Worm (Caenorhabditis elegans): Measurements from ENCODE around the gene arrd-1.
A peak's percentile ranks its signal among the peaks of the same experiment; 100 is the strongest.

Gene arrd-1

DNA sequence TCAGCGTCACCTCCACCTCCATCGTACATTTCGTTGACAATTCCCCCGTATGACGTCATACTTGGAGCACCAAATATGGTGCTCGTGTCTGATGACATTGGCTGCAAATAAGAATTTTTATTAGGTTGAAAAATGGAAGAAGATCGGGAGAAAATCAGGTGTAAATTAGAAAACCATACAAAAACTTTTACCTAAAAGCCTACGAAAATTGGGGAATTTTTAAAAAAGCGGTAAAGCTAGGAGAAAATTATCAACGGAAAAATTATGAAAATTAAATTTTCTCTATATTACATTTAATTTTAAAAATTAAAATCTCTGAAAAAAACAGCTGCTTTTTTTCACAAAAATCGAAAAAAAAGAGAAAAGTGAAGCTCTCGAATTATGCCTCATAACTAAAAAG lies 2.9 kb upstream of the arrd-1 start, which contains the start of gene T04B8.5:
T04B8.5 (minus strand) TSS at position 101 of the 400 bp plus-strand sequence.
- TF ChIP-seq lin-13 (tag; optimal IDR thresholded peaks at IDR 0.05) (no peak), zip-8 (tag; optimal IDR thresholded peaks at IDR 0.05) (peak; percentile 86), hlh-1 (tag; optimal IDR thresholded peaks at IDR 0.05) (no peak)

DNA sequence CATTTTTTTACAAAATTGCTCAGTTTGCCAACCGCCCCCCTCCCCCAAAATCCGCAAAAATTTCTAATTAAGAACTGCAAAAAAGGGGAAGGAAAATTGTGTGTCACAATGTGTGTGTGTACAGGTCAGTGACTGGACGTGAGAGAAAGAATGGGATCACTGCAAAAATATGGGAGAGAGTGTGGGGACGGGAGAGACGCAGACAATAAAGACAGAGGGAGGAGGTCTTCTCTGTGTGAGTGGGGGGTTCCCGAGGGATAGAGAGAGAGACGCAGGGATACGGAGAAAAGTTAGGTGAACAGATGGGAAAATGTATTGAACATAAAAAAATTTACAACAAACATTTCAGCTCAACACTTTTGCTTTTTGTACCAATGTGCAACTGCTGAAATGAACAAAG lies 1.4 kb upstream of the arrd-1 start:
- no peak for TF ChIP-seq blmp-1 (tag; optimal IDR thresholded peaks at IDR 0.05)
- TF ChIP-seq ztf-11 (tag; optimal IDR thresholded peaks at IDR 0.05), result no peak
- no peak for TF ChIP-seq lin-32 (GFP tag; optimal IDR thresholded peaks at IDR 0.05)
- no peak for TF ChIP-seq flh-1 (GFP tag; optimal IDR thresholded peaks at IDR 0.05)
- no peak for TF ChIP-seq elt-3 (tag; optimal IDR thresholded peaks at IDR 0.05)
- TF ChIP-seq mep-1 (tag; optimal IDR thresholded peaks at IDR 0.05), result peak; percentile 53
- TF ChIP-seq elt-1 (tag; optimal IDR thresholded peaks at IDR 0.05; ENCODE audit: borderline replicate concordance, insufficient read depth), result no peak
- TF ChIP-seq nhr-237 (tag; optimal IDR thresholded peaks at IDR 0.05), result no peak
- no peak for TF ChIP-seq bed-3 (GFP tag; optimal IDR thresholded peaks at IDR 0.05)
- no peak for TF ChIP-seq ceh-83 (GFP tag; optimal IDR thresholded peaks at IDR 0.05)
- TF ChIP-seq mab-5 (tag; optimal IDR thresholded peaks at IDR 0.05), result no peak
- no peak for TF ChIP-seq unc-39 (tag; optimal IDR thresholded peaks at IDR 0.05)
- peak; percentile 6 for TF ChIP-seq lin-13 (tag; optimal IDR thresholded peaks at IDR 0.05)
- TF ChIP-seq tbx-8 (GFP tag; optimal IDR thresholded peaks at IDR 0.05), result no peak
- no peak for TF ChIP-seq snpc-4 (tag; optimal IDR thresholded peaks at IDR 0.05)
- TF ChIP-seq nhr-28 (tag; optimal IDR thresholded peaks at IDR 0.05), result no peak
- TF ChIP-seq ham-2 (GFP tag; optimal IDR thresholded peaks at IDR 0.05), result no peak
- TF ChIP-seq unc-120 (tag; optimal IDR thresholded peaks at IDR 0.05; ENCODE audit: poor library complexity, severe bottlenecking), result no peak
- TF ChIP-seq nhr-2 (tag; optimal IDR thresholded peaks at IDR 0.05), result peak; percentile 90
- no peak for TF ChIP-seq lsy-2 (tag; optimal IDR thresholded peaks at IDR 0.05)
- no peak for TF ChIP-seq drap-1 (GFP tag; optimal IDR thresholded peaks at IDR 0.05)
- TF ChIP-seq pha-4 (tag; optimal IDR thresholded peaks at IDR 0.05), result no peak
- no peak for TF ChIP-seq nhr-12 (tag; optimal IDR thresholded peaks at IDR 0.05)
- no peak for TF ChIP-seq nhr-76 (tag; optimal IDR thresholded peaks at IDR 0.05)
- TF ChIP-seq ceh-43 (GFP tag; optimal IDR thresholded peaks at IDR 0.05), result no peak
- TF ChIP-seq hlh-1 (tag; optimal IDR thresholded peaks at IDR 0.05), result no peak
- TF ChIP-seq ces-1 (GFP tag; optimal IDR thresholded peaks at IDR 0.05), result no peak
- TF ChIP-seq sem-2 (GFP tag; optimal IDR thresholded peaks at IDR 0.05), result no peak
- TF ChIP-seq M03D4.4 (tag; optimal IDR thresholded peaks at IDR 0.05), result no peak
- peak; percentile 42 for TF ChIP-seq unc-62 (GFP tag; optimal IDR thresholded peaks at IDR 0.05)
- TF ChIP-seq mls-2 (tag; optimal IDR thresholded peaks at IDR 0.05), result no peak
- TF ChIP-seq sptf-1 (tag; optimal IDR thresholded peaks at IDR 0.05), result no peak
- no peak for TF ChIP-seq zip-8 (tag; optimal IDR thresholded peaks at IDR 0.05)
- peak; percentile 13 for TF ChIP-seq ceh-39 (tag; optimal IDR thresholded peaks at IDR 0.05)
- TF ChIP-seq cnd-1 (tag; optimal IDR thresholded peaks at IDR 0.05), result no peak

- TF ChIP-seq snpc-4 (tag; optimal IDR thresholded peaks at IDR 0.05) (no peak), nhr-12 (tag; optimal IDR thresholded peaks at IDR 0.05) (no peak), ztf-11 (tag; optimal IDR thresholded peaks at IDR 0.05) (no peak), ceh-39 (tag; optimal IDR thresholded peaks at IDR 0.05) (no peak), lsy-2 (tag; optimal IDR thresholded peaks at IDR 0.05) (no peak), mab-5 (tag; optimal IDR thresholded peaks at IDR 0.05) (no peak), nhr-2 (tag; optimal IDR thresholded peaks at IDR 0.05) (no peak), nhr-76 (tag; optimal IDR thresholded peaks at IDR 0.05) (no peak), M03D4.4 (tag; optimal IDR thresholded peaks at IDR 0.05) (no peak), sem-2 (GFP tag; optimal IDR thresholded peaks at IDR 0.05) (no peak), unc-62 (GFP tag; optimal IDR thresholded peaks at IDR 0.05) (no peak), unc-120 (tag; optimal IDR thresholded peaks at IDR 0.05; ENCODE audit: poor library complexity, severe bottlenecking) (no peak)
These were observed 608 bp downstream of the arrd-1 start for ce11 chrII:627913-628312.

DNA sequence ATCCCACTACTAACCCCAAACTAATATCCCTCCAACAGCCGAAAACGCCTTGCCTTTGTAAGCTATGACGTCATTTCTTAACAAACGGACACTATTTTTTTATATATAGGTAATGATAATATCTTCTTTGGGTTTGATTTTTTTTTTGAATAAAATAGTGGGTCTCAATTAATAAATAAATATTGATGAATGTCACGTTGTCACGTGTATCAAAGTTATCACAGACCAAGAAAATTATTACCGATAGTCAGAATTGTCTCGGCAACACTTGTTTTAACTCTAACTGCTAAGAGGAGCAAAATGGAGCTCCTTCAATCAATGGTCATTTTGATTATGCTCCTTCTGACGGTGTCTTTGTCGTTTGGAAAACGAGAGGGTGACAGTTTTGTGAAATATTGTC lies 6.7 kb downstream of the arrd-1 start, which contains the start of gene T04B8.1:
T04B8.1 (plus strand) TSS at position 301 of the 400 bp plus-strand sequence.
- TF ChIP-seq sptf-1 (tag; optimal IDR thresholded peaks at IDR 0.05), result no peak
- no peak for TF ChIP-seq ceh-39 (tag; optimal IDR thresholded peaks at IDR 0.05)
- TF ChIP-seq ces-1 (GFP tag; optimal IDR thresholded peaks at IDR 0.05), result no peak
